Worm (Caenorhabditis elegans) whole organism, L2 larva: Measurements from ENCODE around the gene pha-1.

ENCODE experiments used
- C34F6.9 ChIP-seq: fragments of 150-350 bp; optimal IDR thresholded peaks from 2 replicates; lab custom pipeline; 2014; ENCODE audit warnings: missing biosample characterization, missing genetic modification characterization
- F13H6.1 ChIP-seq: sonication (generic microtip); optimal IDR thresholded peaks from 2 replicates; lab custom pipeline; 2016; ENCODE audit warnings: missing genetic modification characterization, missing compliant biosample characterization
- Y55F3AM.14 ChIP-seq: fragments of 200-800 bp; sonication (Bioruptor generic); optimal IDR thresholded peaks from 2 replicates; lab custom pipeline; 2018; ENCODE audit warnings: mild to moderate bottlenecking, missing genetic modification characterization, missing compliant biosample characterization
- ZK546.5 ChIP-seq: sonication (generic microtip); optimal IDR thresholded peaks from 2 replicates; lab custom pipeline; 2017; ENCODE audit warnings: missing biosample characterization, missing genetic modification characterization
- alr-1 ChIP-seq: fragments of 150-350 bp; optimal IDR thresholded peaks from 2 replicates; lab custom pipeline; 2014; ENCODE audit warnings: missing biosample characterization, missing genetic modification characterization
- aly-2 ChIP-seq: fragments of 150-350 bp; optimal IDR thresholded peaks from 2 replicates; lab custom pipeline; 2014; ENCODE audit warnings: missing biosample characterization, missing genetic modification characterization
- ama-1 ChIP-seq: fragments of 150-350 bp; optimal IDR thresholded peaks from 2 replicates; lab custom pipeline; 2018; ENCODE audit warnings: inconsistent platforms
- blmp-1 ChIP-seq: sonication (generic microtip); optimal IDR thresholded peaks from 2 replicates; lab custom pipeline; 2017; ENCODE audit warnings: missing genetic modification characterization, mild to moderate bottlenecking, missing compliant biosample characterization, antibody characterized with exemption, moderate library complexity; ENCODE audit not compliant: insufficient read depth
- ceh-16 ChIP-seq: fragments of 150-350 bp; optimal IDR thresholded peaks from 2 replicates; lab custom pipeline; 2014; ENCODE audit warnings: missing biosample characterization, missing genetic modification characterization
- ceh-82 ChIP-seq: fragments of 150-350 bp; optimal IDR thresholded peaks from 2 replicates; lab custom pipeline; 2014; ENCODE audit warnings: missing biosample characterization, missing genetic modification characterization
- crh-2 ChIP-seq: sonication (generic microtip); optimal IDR thresholded peaks from 2 replicates; lab custom pipeline; 2017; ENCODE audit warnings: missing biosample characterization, missing genetic modification characterization
- dmd-4 ChIP-seq: sonication (generic microtip); optimal IDR thresholded peaks from 2 replicates; lab custom pipeline; 2017; ENCODE audit warnings: missing biosample characterization, missing genetic modification characterization
- egl-27 ChIP-seq: sonication (generic microtip); optimal IDR thresholded peaks from 3 replicates; lab custom pipeline; 2017; ENCODE audit warnings: missing biosample characterization, missing genetic modification reagents, missing genetic modification characterization
- elt-1 ChIP-seq: fragments of 150-350 bp; optimal IDR thresholded peaks from 2 replicates; lab custom pipeline; 2014; ENCODE audit warnings: missing biosample characterization, missing genetic modification characterization
- elt-3 ChIP-seq: sonication (generic microtip); optimal IDR thresholded peaks from 2 replicates; lab custom pipeline; 2017; ENCODE audit warnings: missing biosample characterization, missing genetic modification characterization
- fos-1 ChIP-seq: fragments of 150-350 bp; optimal IDR thresholded peaks from 2 replicates; lab custom pipeline; 2014; ENCODE audit warnings: missing biosample characterization, missing genetic modification characterization
- gmeb-1 ChIP-seq: fragments of 150-350 bp; optimal IDR thresholded peaks from 2 replicates; lab custom pipeline; 2014; ENCODE audit warnings: missing biosample characterization, missing genetic modification characterization
- lin-11 ChIP-seq: fragments of 150-350 bp; sonication (generic microtip); optimal IDR thresholded peaks from 2 replicates; lab custom pipeline; 2014; ENCODE audit warnings: missing biosample characterization, missing genetic modification characterization, inconsistent platforms, mixed read lengths
- lin-39 ChIP-seq: fragments of 150-350 bp; optimal IDR thresholded peaks from 2 replicates; lab custom pipeline; 2014; ENCODE audit warnings: missing biosample characterization, missing genetic modification reagents, missing genetic modification characterization
- lsy-2 ChIP-seq, 2 experiments: fragments of 150-350 bp in 1 of 2; sonication (generic microtip) in 1 of 2; optimal IDR thresholded peaks; 2 replicates each; lab custom pipeline; 2014 to 2017; ENCODE audit warnings: missing biosample characterization in 2 of 2, missing genetic modification characterization in 2 of 2
- mab-5 ChIP-seq: fragments of 150-350 bp; optimal IDR thresholded peaks from 2 replicates; lab custom pipeline; 2014; ENCODE audit warnings: missing biosample characterization, missing genetic modification characterization
- mbf-1 ChIP-seq: sonication (generic microtip); optimal IDR thresholded peaks from 2 replicates; lab custom pipeline; 2017; ENCODE audit warnings: missing biosample characterization, missing genetic modification characterization
- mdl-1 ChIP-seq, 2 experiments: fragments of 150-350 bp in 1 of 2; sonication (generic microtip) in 1 of 2; optimal IDR thresholded peaks; 2 replicates each; lab custom pipeline; 2017; ENCODE audit warnings: missing biosample characterization in 2 of 2, missing genetic modification characterization in 2 of 2
- nhr-10 ChIP-seq: sonication (generic microtip); optimal IDR thresholded peaks from 2 replicates; lab custom pipeline; 2017; ENCODE audit warnings: missing biosample characterization, missing genetic modification characterization
- nhr-11 ChIP-seq: fragments of 150-350 bp; optimal IDR thresholded peaks from 2 replicates; lab custom pipeline; 2014; ENCODE audit warnings: missing biosample characterization, missing genetic modification characterization
- nhr-12 ChIP-seq: fragments of 150-350 bp; optimal IDR thresholded peaks from 2 replicates; lab custom pipeline; 2014; ENCODE audit warnings: missing biosample characterization, missing genetic modification characterization
- nhr-129 ChIP-seq: fragments of 150-350 bp; optimal IDR thresholded peaks from 2 replicates; lab custom pipeline; 2014; ENCODE audit warnings: missing biosample characterization, missing genetic modification characterization
- nhr-21 ChIP-seq: fragments of 150-350 bp; optimal IDR thresholded peaks from 2 replicates; lab custom pipeline; 2014; ENCODE audit warnings: missing biosample characterization, missing genetic modification characterization
- nhr-23 ChIP-seq: fragments of 150-350 bp; optimal IDR thresholded peaks from 2 replicates; lab custom pipeline; 2014; ENCODE audit warnings: missing biosample characterization, missing genetic modification reagents, missing genetic modification characterization
- nhr-237 ChIP-seq: fragments of 150-350 bp; optimal IDR thresholded peaks from 2 replicates; lab custom pipeline; 2014; ENCODE audit warnings: missing biosample characterization, missing genetic modification characterization
- nhr-25 ChIP-seq: fragments of 150-350 bp; sonication (generic microtip); optimal IDR thresholded peaks from 3 replicates; lab custom pipeline; 2014; ENCODE audit warnings: missing biosample characterization, missing genetic modification characterization
- nhr-6 ChIP-seq: fragments of 150-350 bp; optimal IDR thresholded peaks from 2 replicates; lab custom pipeline; 2014; ENCODE audit warnings: missing biosample characterization, missing genetic modification characterization
- nhr-77 ChIP-seq: fragments of 150-350 bp; optimal IDR thresholded peaks from 2 replicates; lab custom pipeline; 2014; ENCODE audit warnings: missing biosample characterization, missing genetic modification characterization
- peb-1 ChIP-seq: fragments of 150-350 bp; optimal IDR thresholded peaks from 2 replicates; lab custom pipeline; 2014; ENCODE audit warnings: missing biosample characterization, missing genetic modification characterization
- sem-4 ChIP-seq: fragments of 150-350 bp; optimal IDR thresholded peaks from 2 replicates; lab custom pipeline; 2014; ENCODE audit warnings: missing biosample characterization, missing genetic modification reagents, missing genetic modification characterization
- skn-1 ChIP-seq: sonication (generic microtip); optimal IDR thresholded peaks from 2 replicates; lab custom pipeline; 2017; ENCODE audit warnings: missing biosample characterization, missing genetic modification characterization
- sma-3 ChIP-seq: sonication (generic microtip); optimal IDR thresholded peaks from 2 replicates; lab custom pipeline; 2016; ENCODE audit warnings: missing genetic modification reagents, missing genetic modification characterization, missing compliant biosample characterization
- sma-9 ChIP-seq, 2 experiments: fragments of 150-350 bp in 1 of 2; sonication (generic microtip) in 1 of 2; optimal IDR thresholded peaks; 2 replicates each; lab custom pipeline; 2014 to 2016; ENCODE audit warnings: missing genetic modification characterization in 2 of 2, mild to moderate bottlenecking in 1 of 2, missing biosample characterization in 1 of 2, missing compliant biosample characterization in 1 of 2, missing genetic modification reagents in 1 of 2, moderate library complexity in 1 of 2
- snpc-4 ChIP-seq: fragments of 150-350 bp; optimal IDR thresholded peaks from 2 replicates; lab custom pipeline; 2014; ENCODE audit warnings: missing biosample characterization, missing genetic modification characterization
- unc-55 ChIP-seq: fragments of 150-350 bp; sonication (generic microtip); optimal IDR thresholded peaks from 3 replicates; lab custom pipeline; 2014; ENCODE audit warnings: missing biosample characterization, missing genetic modification reagents, missing genetic modification characterization
- unc-62 ChIP-seq: fragments of 150-350 bp; optimal IDR thresholded peaks from 2 replicates; lab custom pipeline; 2014; ENCODE audit warnings: missing biosample characterization, missing genetic modification reagents, missing genetic modification characterization
- zag-1 ChIP-seq: fragments of 150-350 bp; optimal IDR thresholded peaks from 2 replicates; lab custom pipeline; 2014; ENCODE audit warnings: missing biosample characterization, missing genetic modification characterization
- ztf-1 ChIP-seq: fragments of 200-800 bp; sonication (Bioruptor generic); conservative IDR thresholded peaks from 2 replicates; pipeline ENCODE4 v1.3.6; 2022; ENCODE audit warnings: missing genetic modification characterization, missing compliant biosample characterization
- ztf-11 ChIP-seq: sonication (generic microtip); optimal IDR thresholded peaks from 2 replicates; lab custom pipeline; 2017; ENCODE audit warnings: missing biosample characterization, missing genetic modification characterization
- ztf-4 ChIP-seq: fragments of 150-350 bp; optimal IDR thresholded peaks from 2 replicates; lab custom pipeline; 2014; ENCODE audit warnings: missing biosample characterization, missing genetic modification characterization

Gene pha-1

DNA sequence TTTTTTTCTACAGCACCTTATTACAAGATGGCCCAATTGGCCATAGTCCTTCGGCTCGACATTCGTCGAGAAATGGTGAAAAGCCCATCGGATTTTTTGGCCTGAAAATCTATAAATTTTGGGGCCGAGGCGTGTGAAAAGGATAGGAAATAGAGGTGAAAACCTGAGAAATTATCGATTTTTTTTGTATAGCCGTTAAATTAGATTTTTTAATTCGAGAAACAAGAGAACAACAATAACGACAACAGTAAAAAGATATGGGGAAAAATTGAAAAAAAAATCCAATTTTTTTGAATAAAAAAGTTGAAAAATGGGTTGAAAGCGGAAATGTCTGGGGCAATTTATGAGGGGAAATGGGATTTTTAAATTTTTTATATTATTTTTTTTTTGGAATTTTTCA is 31.7 kb upstream of the pha-1 start, which contains the start of gene hmt-1:
Gene hmt-1 (minus strand): TSS at position 101 of the 400 bp plus-strand sequence.
- TF ChIP-seq nhr-237 (tag; lab: Kevin White, UChicago) (no peak), F13H6.1 (tag; lab: Kevin White, UChicago) (no peak), Y55F3AM.14 (GFP tag; lab: Kevin White, UChicago) (no peak), elt-1 (tag; lab: Kevin White, UChicago) (no peak), lin-11 (no peak), egl-27 (tag; lab: Kevin White, UChicago) (no peak), ZK546.5 (tag; lab: Kevin White, UChicago) (no peak), skn-1 (no peak), blmp-1 (tag; lab: Kevin White, UChicago) (no peak), nhr-129 (tag; lab: Kevin White, UChicago) (no peak), unc-55 (no peak), aly-2 (tag; lab: Kevin White, UChicago) (no peak), lin-39 (no peak), unc-62 (no peak), ama-1 (lab: Kevin White, UChicago) (no peak), ztf-4 (tag; lab: Kevin White, UChicago) (no peak), sma-9 (GFP tag; optimal IDR thresholded peaks at IDR 0.05; lab: Kevin White, UChicago) (no peak), sma-9 (tag; optimal IDR thresholded peaks at IDR 0.05; lab: Kevin White, UChicago) (no peak)

- no peak for TF ChIP-seq unc-62
- no peak for TF ChIP-seq sma-9 (GFP tag; optimal IDR thresholded peaks at IDR 0.05; lab: Kevin White, UChicago)
- no peak for TF ChIP-seq sma-9 (tag; optimal IDR thresholded peaks at IDR 0.05; lab: Kevin White, UChicago)
- TF ChIP-seq ceh-82 (tag; lab: Kevin White, UChicago), result no peak
- TF ChIP-seq F13H6.1 (tag; lab: Kevin White, UChicago), result no peak
Measured at ce11 chrIII:11101246-11101645, 30.3 kb upstream of the pha-1 start.

- TF ChIP-seq sma-3 (GFP tag; lab: Kevin White, UChicago), result no peak
Measured at ce11 chrIII:11107327-11107726, 24.2 kb upstream of the pha-1 start.

ce11 chrIII:11110756-11111155 is 20.8 kb upstream of the pha-1 start:
- peak; percentile 53 for TF ChIP-seq F13H6.1 (tag; lab: Kevin White, UChicago)
- no peak for TF ChIP-seq fos-1 (tag; lab: Kevin White, UChicago)
- peak; percentile 11 for TF ChIP-seq mab-5
- no peak for TF ChIP-seq lin-39
- peak in 1 of 2 experiments; percentile 18 for TF ChIP-seq mdl-1 (tag; optimal IDR thresholded peaks at IDR 0.05; lab: Kevin White, UChicago)
- TF ChIP-seq snpc-4, result no peak
- no peak for TF ChIP-seq aly-2 (tag; lab: Kevin White, UChicago)
- no peak for TF ChIP-seq blmp-1 (tag; lab: Kevin White, UChicago)
- peak; percentile 22 for TF ChIP-seq nhr-129 (tag; lab: Kevin White, UChicago)
- TF ChIP-seq sma-9 (GFP tag; optimal IDR thresholded peaks at IDR 0.05; lab: Kevin White, UChicago), result no peak
- TF ChIP-seq sma-9 (tag; optimal IDR thresholded peaks at IDR 0.05; lab: Kevin White, UChicago), result no peak
- no peak for TF ChIP-seq ceh-16 (tag; lab: Kevin White, UChicago)
- peak; percentile 77 to 82 for TF ChIP-seq lsy-2 (tag; optimal IDR thresholded peaks at IDR 0.05; lab: Kevin White, UChicago)
- TF ChIP-seq ceh-82 (tag; lab: Kevin White, UChicago), result no peak
- peak; percentile 83 for TF ChIP-seq gmeb-1 (tag; lab: Kevin White, UChicago)
- TF ChIP-seq sem-4 (tag; lab: Kevin White, UChicago), result no peak
- no peak for TF ChIP-seq elt-1 (tag; lab: Kevin White, UChicago)
- TF ChIP-seq C34F6.9 (tag; lab: Kevin White, UChicago), result peak; percentile 20
- no peak for TF ChIP-seq zag-1 (tag; lab: Kevin White, UChicago)
- peak; percentile 8 for TF ChIP-seq lin-11
- peak; percentile 82 for TF ChIP-seq sma-3 (GFP tag; lab: Kevin White, UChicago)
- TF ChIP-seq ztf-1 (GFP tag; lab: Robert Waterston, UW), result no peak
- no peak for TF ChIP-seq nhr-6
- TF ChIP-seq nhr-12 (tag; lab: Kevin White, UChicago), result no peak
- TF ChIP-seq nhr-10 (tag; lab: Kevin White, UChicago), result no peak
- peak; percentile 69 for TF ChIP-seq unc-55
- no peak for TF ChIP-seq mbf-1 (tag; lab: Kevin White, UChicago)
- TF ChIP-seq nhr-21 (tag; lab: Kevin White, UChicago), result peak; percentile 19
- no peak for TF ChIP-seq ztf-11
- peak; percentile 64 for TF ChIP-seq egl-27 (tag; lab: Kevin White, UChicago)
- TF ChIP-seq nhr-77 (tag; lab: Kevin White, UChicago), result no peak
- no peak for TF ChIP-seq alr-1
- peak; percentile 61 for TF ChIP-seq nhr-25 (tag; lab: Kevin White, UChicago)
- no peak for TF ChIP-seq dmd-4
- no peak for TF ChIP-seq peb-1 (tag; lab: Kevin White, UChicago)
- TF ChIP-seq skn-1, result no peak
- no peak for TF ChIP-seq unc-62
- TF ChIP-seq elt-3 (tag; lab: Kevin White, UChicago), result no peak
- TF ChIP-seq Y55F3AM.14 (GFP tag; lab: Kevin White, UChicago), result no peak
- TF ChIP-seq crh-2 (tag; lab: Kevin White, UChicago), result peak; percentile 14
- TF ChIP-seq nhr-23 (tag; lab: Kevin White, UChicago), result no peak
- TF ChIP-seq ztf-4 (tag; lab: Kevin White, UChicago), result no peak
- TF ChIP-seq nhr-11 (tag; lab: Kevin White, UChicago), result no peak
- no peak for TF ChIP-seq ZK546.5 (tag; lab: Kevin White, UChicago)
